Worm (Caenorhabditis elegans): Measurements from ENCODE around the gene spp-3.

- TF ChIP-seq cog-1 (tag; optimal IDR thresholded peaks at IDR 0.05), result no peak
- no peak for TF ChIP-seq med-1 (GFP tag; optimal IDR thresholded peaks at IDR 0.05; ENCODE audit: insufficient read depth)
- no peak for TF ChIP-seq ztf-23 (GFP tag; IDR thresholded peaks at IDR 0.05)
- TF ChIP-seq klf-2 (GFP tag; conservative IDR thresholded peaks at IDR 0.05), result no peak
- no peak for TF ChIP-seq flt-1 (GFP tag; IDR thresholded peaks at IDR 0.05)
- TF ChIP-seq T22C8.4 (GFP tag; IDR thresholded peaks at IDR 0.05), result no peak
- no peak for TF ChIP-seq tab-1 (GFP tag; IDR thresholded peaks at IDR 0.05)
Observed at ce11 chrX:7291810-7292209, 23.3 kb downstream of the spp-3 start, which contains the start of gene lron-7.

Data from whole organism, midembryonic.